Worm (Caenorhabditis elegans) whole organism, L1 larva: ENCODE results near the gene cyp-35B1.

Experiments
- C34B4.2 ChIP-seq: sonication (generic microtip); optimal IDR thresholded peaks from 2 replicates; lab custom pipeline; 2017; ENCODE audit warnings: mild to moderate bottlenecking, missing genetic modification characterization, missing compliant biosample characterization
- Y116A8C.19 ChIP-seq: sonication (generic microtip); optimal IDR thresholded peaks from 2 replicates; lab custom pipeline; 2016; ENCODE audit warnings: missing compliant biosample characterization, missing genetic modification characterization, borderline replicate concordance
- aha-1 ChIP-seq: fragments of 150-350 bp; optimal IDR thresholded peaks from 2 replicates; lab custom pipeline; 2014; ENCODE audit warnings: missing biosample characterization, missing genetic modification characterization
- blmp-1 ChIP-seq: fragments of 150-350 bp; optimal IDR thresholded peaks from 2 replicates; lab custom pipeline; 2014; ENCODE audit warnings: missing biosample characterization, missing genetic modification characterization
- ceh-63 ChIP-seq: fragments of 200-800 bp; sonication (Bioruptor generic); optimal IDR thresholded peaks from 2 replicates; lab custom pipeline; 2018; ENCODE audit warnings: mild to moderate bottlenecking, missing genetic modification characterization, missing compliant biosample characterization
- ceh-8 ChIP-seq: fragments of 200-800 bp; sonication (Bioruptor generic); optimal IDR thresholded peaks from 2 replicates; lab custom pipeline; 2018; ENCODE audit warnings: mild to moderate bottlenecking, missing genetic modification characterization, moderate library complexity, missing compliant biosample characterization
- ceh-88 ChIP-seq: fragments of 200-800 bp; sonication (Bioruptor generic); IDR thresholded peaks from 2 replicates; pipeline ENCODE4 v1.3.6; 2022; ENCODE audit warnings: missing genetic modification characterization, missing compliant biosample characterization
- ceh-90 ChIP-seq: sonication (generic microtip); optimal IDR thresholded peaks from 2 replicates; lab custom pipeline; 2016; ENCODE audit warnings: missing genetic modification characterization, missing compliant biosample characterization
- ces-1 ChIP-seq: fragments of 150-350 bp; optimal IDR thresholded peaks from 2 replicates; lab custom pipeline; 2014; ENCODE audit warnings: missing biosample characterization, missing genetic modification reagents, missing genetic modification characterization
- efl-1 ChIP-seq, 4 experiments: fragments of 150-350 bp; optimal IDR thresholded peaks in 3 of 4; peaks in 1 of 4; 1 replicate in 1 of 4; 2 replicates in 3 of 4; lab custom pipeline; 2014; ENCODE audit warnings: missing biosample characterization in 2 of 4, missing genetic modification characterization in 2 of 4, missing genetic modification reagents in 2 of 4
- elt-2 ChIP-seq: sonication (generic microtip); optimal IDR thresholded peaks from 2 replicates; lab custom pipeline; 2016; ENCODE audit warnings: missing genetic modification characterization, mild to moderate bottlenecking, inconsistent platforms, missing compliant biosample characterization, missing genetic modification reagents
- ets-5 ChIP-seq: fragments of 200-800 bp; sonication (Bioruptor generic); IDR thresholded peaks from 2 replicates; pipeline ENCODE4 v1.3.6; 2022; ENCODE audit warnings: missing genetic modification characterization, missing compliant biosample characterization
- fkh-4 ChIP-seq: sonication (generic microtip); optimal IDR thresholded peaks from 2 replicates; lab custom pipeline; 2016; ENCODE audit warnings: missing compliant biosample characterization, missing genetic modification characterization, borderline replicate concordance
- fkh-8 ChIP-seq: sonication (generic microtip); optimal IDR thresholded peaks from 2 replicates; lab custom pipeline; 2016; ENCODE audit warnings: mild to moderate bottlenecking, missing genetic modification characterization, missing compliant biosample characterization
- fos-1 ChIP-seq: fragments of 150-350 bp; optimal IDR thresholded peaks from 2 replicates; lab custom pipeline; 2014; ENCODE audit warnings: missing biosample characterization, missing genetic modification characterization
- grh-1 ChIP-seq: fragments of 200-800 bp; sonication (Bioruptor generic); IDR thresholded peaks from 2 replicates; pipeline ENCODE4 v1.3.6; 2022; ENCODE audit warnings: missing genetic modification reagents, missing genetic modification characterization, missing compliant biosample characterization
- hlh-4 ChIP-seq: sonication (generic microtip); optimal IDR thresholded peaks from 2 replicates; lab custom pipeline; 2016; ENCODE audit warnings: mild to moderate bottlenecking, missing genetic modification characterization, missing compliant biosample characterization
- hpl-2 ChIP-seq: fragments of 150-350 bp; optimal IDR thresholded peaks from 2 replicates; lab custom pipeline; 2014; ENCODE audit warnings: missing biosample characterization, missing genetic modification reagents, missing genetic modification characterization
- isw-1 ChIP-seq: fragments of 200-800 bp; sonication (Bioruptor generic); IDR thresholded peaks from 2 replicates; pipeline ENCODE4 v1.3.6; 2022; ENCODE audit warnings: missing genetic modification characterization, missing compliant biosample characterization
- jun-1 ChIP-seq: fragments of 150-350 bp; optimal IDR thresholded peaks from 2 replicates; lab custom pipeline; 2014; ENCODE audit warnings: missing biosample characterization, missing genetic modification reagents, missing genetic modification characterization
- lin-13 ChIP-seq: fragments of 150-350 bp; optimal IDR thresholded peaks from 2 replicates; lab custom pipeline; 2014; ENCODE audit warnings: missing biosample characterization, missing genetic modification reagents, missing genetic modification characterization
- lin-14 ChIP-seq: fragments of 200-800 bp; sonication (Bioruptor generic); optimal IDR thresholded peaks from 2 replicates; lab custom pipeline; 2018; ENCODE audit warnings: mild to moderate bottlenecking, missing genetic modification characterization, moderate library complexity, missing compliant biosample characterization
- lin-35 ChIP-seq, 2 experiments: fragments of 150-350 bp; optimal IDR thresholded peaks; 2 replicates each; lab custom pipeline; 2014; ENCODE audit warnings: missing biosample characterization in 2 of 2, missing genetic modification characterization in 2 of 2, missing genetic modification reagents in 2 of 2
- mab-9 ChIP-seq: fragments of 200-800 bp; sonication (Bioruptor generic); IDR thresholded peaks from 2 replicates; pipeline ENCODE4 v1.3.6; 2022; ENCODE audit warnings: missing genetic modification reagents, missing genetic modification characterization, missing compliant biosample characterization
- mep-1 ChIP-seq: fragments of 150-350 bp; optimal IDR thresholded peaks from 2 replicates; lab custom pipeline; 2014; ENCODE audit warnings: missing biosample characterization, missing genetic modification characterization
- nhr-12 ChIP-seq: sonication (generic microtip); optimal IDR thresholded peaks from 2 replicates; lab custom pipeline; 2017; ENCODE audit warnings: missing biosample characterization, missing genetic modification characterization
- nhr-19 ChIP-seq: fragments of 200-800 bp; sonication (Bioruptor generic); conservative IDR thresholded peaks from 2 replicates; pipeline ENCODE4 v1.3.6; 2022; ENCODE audit warnings: missing genetic modification characterization, missing compliant biosample characterization
- nhr-20 ChIP-seq: sonication (generic microtip); optimal IDR thresholded peaks from 2 replicates; lab custom pipeline; 2016; ENCODE audit warnings: mild to moderate bottlenecking, missing genetic modification characterization, missing compliant biosample characterization
- nhr-237 ChIP-seq: fragments of 150-350 bp; optimal IDR thresholded peaks from 2 replicates; lab custom pipeline; 2014; ENCODE audit warnings: missing biosample characterization, missing genetic modification characterization
- nhr-28 ChIP-seq: fragments of 150-350 bp; optimal IDR thresholded peaks from 2 replicates; lab custom pipeline; 2014; ENCODE audit warnings: missing biosample characterization, missing genetic modification characterization
- skn-1 ChIP-seq: fragments of 150-350 bp; optimal IDR thresholded peaks from 2 replicates; lab custom pipeline; 2014; ENCODE audit warnings: missing biosample characterization, missing genetic modification characterization
- snu-23 ChIP-seq: sonication (generic microtip); optimal IDR thresholded peaks from 2 replicates; lab custom pipeline; 2016; ENCODE audit warnings: missing genetic modification characterization, missing compliant biosample characterization
- sox-4 ChIP-seq: sonication (generic microtip); optimal IDR thresholded peaks from 2 replicates; lab custom pipeline; 2016; ENCODE audit warnings: missing genetic modification characterization, missing compliant biosample characterization
- sup-37 ChIP-seq: fragments of 200-800 bp; sonication (Bioruptor generic); optimal IDR thresholded peaks from 2 replicates; lab custom pipeline; 2018; ENCODE audit warnings: mild to moderate bottlenecking, missing genetic modification characterization, missing compliant biosample characterization
- swsn-7 ChIP-seq: sonication (generic microtip); optimal IDR thresholded peaks from 2 replicates; lab custom pipeline; 2016; ENCODE audit warnings: missing genetic modification characterization, missing compliant biosample characterization
- tbx-2 ChIP-seq: sonication (generic microtip); optimal IDR thresholded peaks from 2 replicates; lab custom pipeline; 2016; ENCODE audit warnings: missing genetic modification characterization, missing compliant biosample characterization
- tlp-1 ChIP-seq: fragments of 150-350 bp; optimal IDR thresholded peaks from 2 replicates; lab custom pipeline; 2014; ENCODE audit warnings: missing biosample characterization, missing genetic modification characterization
- unc-130 ChIP-seq: fragments of 150-350 bp; optimal IDR thresholded peaks from 2 replicates; lab custom pipeline; 2017; ENCODE audit warnings: missing biosample characterization, missing genetic modification characterization, inconsistent platforms
- unc-30 ChIP-seq: sonication (generic microtip); optimal IDR thresholded peaks from 2 replicates; lab custom pipeline; 2017; ENCODE audit warnings: missing biosample characterization, missing genetic modification characterization
- unc-62 ChIP-seq: fragments of 150-350 bp; optimal IDR thresholded peaks from 2 replicates; lab custom pipeline; 2014; ENCODE audit warnings: missing biosample characterization, missing genetic modification reagents, missing genetic modification characterization
- unc-86 ChIP-seq: sonication (generic microtip); optimal IDR thresholded peaks from 2 replicates; lab custom pipeline; 2016; ENCODE audit warnings: missing genetic modification characterization, missing compliant biosample characterization
- zag-1 ChIP-seq: fragments of 150-350 bp; optimal IDR thresholded peaks from 2 replicates; lab custom pipeline; 2014; ENCODE audit warnings: missing biosample characterization, missing genetic modification characterization

cyp-35B1 gene

DNA sequence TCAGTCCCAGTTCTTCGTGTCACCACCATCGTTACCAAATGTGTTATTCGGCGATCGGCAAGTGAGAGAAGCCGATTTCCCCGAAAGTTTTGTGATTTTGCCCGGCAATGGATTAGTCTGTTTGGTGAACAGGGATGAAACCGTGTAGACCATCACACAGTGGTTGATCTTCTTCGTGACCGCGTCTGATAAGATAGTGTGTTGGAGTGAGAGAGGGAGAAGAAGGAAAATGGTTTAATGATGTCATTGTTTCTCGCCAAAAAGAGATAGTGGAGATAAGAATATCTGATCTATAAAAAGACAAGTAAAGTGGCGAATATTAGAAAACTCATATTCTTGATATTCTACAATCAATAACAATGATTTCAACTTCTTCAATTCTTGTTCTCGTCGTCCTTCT is 41.0 kb downstream of the cyp-35B1 start, which contains the start of gene nlp-31 (continued):
- no peak for TF ChIP-seq ceh-90
- TF ChIP-seq snu-23 (GFP tag; lab: Kevin White, UChicago): peak; percentile 27
- no peak for TF ChIP-seq skn-1 (tag; lab: Kevin White, UChicago)
- 0 out of 2 replicates have a peak, but pooled peaks have one; percentile 29 for TF ChIP-seq nhr-19 (GFP tag; lab: Robert Waterston, UW)
- no peak for TF ChIP-seq fkh-8
- TF ChIP-seq ceh-88: no peak
- no peak for TF ChIP-seq mab-9 (GFP tag; lab: Robert Waterston, UW)
- no peak for TF ChIP-seq unc-30
- peak; percentile 89 for TF ChIP-seq blmp-1 (tag; lab: Kevin White, UChicago)
- no peak for TF ChIP-seq ceh-8 (GFP tag; lab: Kevin White, UChicago)
- TF ChIP-seq sox-4 (tag; lab: Kevin White, UChicago): no peak
- TF ChIP-seq nhr-28 (tag; lab: Kevin White, UChicago): no peak
- no peak for TF ChIP-seq hpl-2 (GFP tag; lab: Kevin White, UChicago)
- TF ChIP-seq mep-1 (tag; lab: Kevin White, UChicago): peak; percentile 10
- peak in 1 of 2 experiments; percentile 43 for TF ChIP-seq lin-35 (GFP tag; optimal IDR thresholded peaks at IDR 0.05; lab: Kevin White, UChicago)
- no peak for TF ChIP-seq isw-1
- TF ChIP-seq elt-2 (tag; lab: Kevin White, UChicago): no peak
- no peak for TF ChIP-seq ceh-63 (GFP tag; lab: Kevin White, UChicago)
- TF ChIP-seq sup-37 (GFP tag; lab: Kevin White, UChicago): no peak
- no peak for TF ChIP-seq swsn-7 (tag; lab: Kevin White, UChicago)
- no peak for TF ChIP-seq ets-5 (GFP tag; lab: Robert Waterston, UW)
- TF ChIP-seq nhr-237 (tag; lab: Kevin White, UChicago): peak; percentile 12
- no peak for TF ChIP-seq Y116A8C.19 (tag; lab: Kevin White, UChicago)
- TF ChIP-seq grh-1 (GFP tag; lab: Robert Waterston, UW): no peak
- peak; percentile 27 for TF ChIP-seq tbx-2
- TF ChIP-seq tlp-1: no peak
- peak; percentile 23 for TF ChIP-seq jun-1
- no peak for TF ChIP-seq zag-1 (tag; lab: Kevin White, UChicago)
- TF ChIP-seq fos-1 (tag; lab: Kevin White, UChicago): no peak
- TF ChIP-seq C34B4.2 (tag; lab: Kevin White, UChicago): no peak
- TF ChIP-seq efl-1 (optimal IDR thresholded peaks at IDR 0.05; lab: Kevin White, UChicago): no peak
- no peak for TF ChIP-seq efl-1 (GFP tag; optimal IDR thresholded peaks at IDR 0.05 in 1 of 2; lab: Kevin White, UChicago)

DNA sequence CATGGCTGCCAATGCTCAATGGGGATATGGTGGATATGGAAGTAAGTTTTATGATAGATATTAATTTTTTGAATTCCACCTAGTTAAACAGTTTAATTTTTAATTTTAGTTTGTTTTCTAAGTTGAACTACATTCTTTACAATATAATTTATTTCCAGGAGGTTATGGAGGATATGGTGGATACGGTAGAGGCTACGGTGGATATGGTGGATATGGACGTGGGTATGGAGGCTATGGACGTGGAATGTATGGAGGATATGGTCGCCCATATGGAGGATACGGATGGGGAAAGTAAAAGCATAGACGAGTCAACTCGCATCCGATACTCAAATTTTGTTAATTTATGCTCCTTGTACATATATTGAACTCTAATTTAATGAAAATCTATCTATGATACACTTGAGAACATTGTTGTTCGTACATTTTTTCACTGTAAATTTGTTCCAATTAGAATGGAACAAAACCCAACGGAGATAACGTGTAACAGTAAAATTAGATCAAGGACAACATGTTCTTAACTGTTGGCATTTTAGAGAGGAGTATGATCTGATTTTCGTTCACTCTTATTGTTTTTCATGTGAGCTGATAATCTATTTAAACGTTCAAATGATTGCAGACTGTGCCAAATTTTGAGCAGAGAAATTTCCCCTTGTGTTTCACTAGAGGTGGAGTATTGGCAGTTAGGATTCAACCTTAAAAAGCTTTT is 41.5 kb downstream of the cyp-35B1 start:
- TF ChIP-seq nhr-12 (tag; lab: Kevin White, UChicago) (no peak), lin-14 (GFP tag; lab: Kevin White, UChicago) (no peak), nhr-19 (GFP tag; lab: Robert Waterston, UW) (no peak), hlh-4 (tag; lab: Kevin White, UChicago) (no peak), unc-62 (GFP tag; lab: Kevin White, UChicago) (no peak), skn-1 (tag; lab: Kevin White, UChicago) (no peak), mab-9 (GFP tag; lab: Robert Waterston, UW) (no peak), unc-86 (no peak), elt-2 (tag; lab: Kevin White, UChicago) (no peak), efl-1 (optimal IDR thresholded peaks at IDR 0.05; lab: Kevin White, UChicago) (no peak), efl-1 (GFP tag; optimal IDR thresholded peaks at IDR 0.05 in 1 of 2; lab: Kevin White, UChicago) (no peak), sup-37 (GFP tag; lab: Kevin White, UChicago) (no peak)
- TF ChIP-seq, all 84 proteins: peak for 0

DNA sequence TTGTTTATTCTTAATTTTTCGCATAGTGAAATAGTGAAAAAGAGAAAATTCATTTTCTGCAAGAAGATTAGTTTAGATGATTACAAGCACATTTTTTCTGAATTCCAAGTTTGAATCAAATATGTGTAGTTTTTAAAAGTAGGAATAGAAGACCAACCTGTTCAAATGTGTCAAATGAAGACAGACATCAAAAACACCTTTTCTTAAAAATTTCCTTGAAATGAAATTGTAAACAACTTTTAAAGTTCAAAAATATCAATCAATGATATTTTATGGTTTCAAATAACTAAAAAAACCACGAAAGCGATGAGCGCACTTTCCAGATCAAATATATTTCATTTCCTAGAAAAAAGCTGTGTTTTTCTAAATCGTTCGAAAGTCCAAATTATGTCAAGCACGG is 42.8 kb downstream of the cyp-35B1 start, which contains the start of gene nlp-30:
nlp-30 (plus strand) TSS at position 301 of the 400 bp plus-strand sequence.
- TF ChIP-seq fkh-4 (tag; lab: Kevin White, UChicago) (no peak), ceh-90 (no peak), lin-14 (GFP tag; lab: Kevin White, UChicago) (no peak), lin-13 (no peak), unc-30 (no peak), ces-1 (GFP tag; lab: Kevin White, UChicago) (no peak), nhr-20 (tag; lab: Kevin White, UChicago) (no peak), unc-130 (no peak), aha-1 (tag; lab: Kevin White, UChicago) (no peak)
